Worm (Caenorhabditis elegans) whole organism, late embryonic: ENCODE measurements around the gene egrh-3.

ENCODE experiments used
- K09A11.1 ChIP-seq: sonication (generic microtip); optimal IDR thresholded peaks from 2 replicates; lab custom pipeline; 2017; ENCODE audit warnings: antibody characterized with exemption, mild to moderate bottlenecking, missing genetic modification characterization, missing compliant biosample characterization; ENCODE audit not compliant: insufficient read depth
- ceh-18 ChIP-seq: sonication (generic microtip); optimal IDR thresholded peaks from 2 replicates; lab custom pipeline; 2016; ENCODE audit warnings: missing genetic modification characterization, missing compliant biosample characterization
- ceh-19 ChIP-seq: fragments of 200-800 bp; sonication (Bioruptor generic); optimal IDR thresholded peaks from 2 replicates; lab custom pipeline; 2018; ENCODE audit warnings: mild to moderate bottlenecking, missing genetic modification characterization, missing compliant biosample characterization
- ceh-34 ChIP-seq: sonication (generic microtip); optimal IDR thresholded peaks from 2 replicates; lab custom pipeline; 2016; ENCODE audit warnings: mild to moderate bottlenecking, missing genetic modification characterization, missing compliant biosample characterization
- ceh-48 ChIP-seq: sonication (generic microtip); optimal IDR thresholded peaks from 2 replicates; lab custom pipeline; 2016; ENCODE audit warnings: missing genetic modification characterization, inconsistent platforms, missing compliant biosample characterization
- dve-1 ChIP-seq: sonication (generic microtip); optimal IDR thresholded peaks from 2 replicates; lab custom pipeline; 2017; ENCODE audit warnings: antibody characterized with exemption, mild to moderate bottlenecking, missing genetic modification characterization, missing compliant biosample characterization
- elt-2 ChIP-seq: sonication (generic microtip); optimal IDR thresholded peaks from 2 replicates; lab custom pipeline; 2016; ENCODE audit warnings: missing genetic modification reagents, missing genetic modification characterization, missing compliant biosample characterization
- hlh-13 ChIP-seq: fragments of 200-800 bp; sonication (Bioruptor generic); optimal IDR thresholded peaks from 2 replicates; lab custom pipeline; 2018; ENCODE audit warnings: mild to moderate bottlenecking, missing genetic modification characterization, missing compliant biosample characterization
- hlh-8 ChIP-seq: sonication (generic microtip); optimal IDR thresholded peaks from 2 replicates; lab custom pipeline; 2016; ENCODE audit warnings: missing genotype, missing genetic modification characterization, missing compliant biosample characterization
- lin-11 ChIP-seq: fragments of 200-800 bp; sonication (Bioruptor generic); optimal IDR thresholded peaks from 2 replicates; lab custom pipeline; 2018; ENCODE audit warnings: mild to moderate bottlenecking, missing genetic modification characterization, missing compliant biosample characterization
- madf-2 ChIP-seq: sonication (generic microtip); optimal IDR thresholded peaks from 2 replicates; lab custom pipeline; 2017; ENCODE audit warnings: missing genetic modification characterization, missing compliant biosample characterization
- pha-4 ChIP-seq: fragments of 150-350 bp; optimal IDR thresholded peaks from 2 replicates; lab custom pipeline; 2018; ENCODE audit warnings: missing biosample characterization, missing genetic modification reagents, missing genetic modification characterization
- pqm-1 ChIP-seq: sonication (generic microtip); optimal IDR thresholded peaks from 2 replicates; lab custom pipeline; 2016; ENCODE audit warnings: missing genetic modification characterization, missing compliant biosample characterization
- sox-4 ChIP-seq: sonication (generic microtip); optimal IDR thresholded peaks from 2 replicates; lab custom pipeline; 2017; ENCODE audit warnings: mild to moderate bottlenecking, missing genetic modification characterization, inconsistent platforms, missing compliant biosample characterization

ce11 chrIV:2729957-2730356 lies 41.4 kb upstream of the egrh-3 start, which contains the start of gene Y94H6A.2:
- no peak for TF ChIP-seq pha-4 (tag; lab: Kevin White, UChicago)
- TF ChIP-seq ceh-19 (GFP tag; lab: Kevin White, UChicago): no peak
- no peak for TF ChIP-seq lin-11 (tag; lab: Kevin White, UChicago)
- TF ChIP-seq ceh-34: no peak
- no peak for TF ChIP-seq elt-2 (tag; lab: Kevin White, UChicago)
- TF ChIP-seq ceh-48 (tag; lab: Kevin White, UChicago): no peak
- no peak for TF ChIP-seq dve-1
- no peak for TF ChIP-seq madf-2 (tag; lab: Kevin White, UChicago)
- TF ChIP-seq hlh-13: no peak
- no peak for TF ChIP-seq K09A11.1 (tag; lab: Kevin White, UChicago)
- TF ChIP-seq ceh-18 (tag; lab: Kevin White, UChicago): no peak
- TF ChIP-seq pqm-1 (tag; lab: Kevin White, UChicago): no peak
- TF ChIP-seq hlh-8: no peak
- no peak for TF ChIP-seq sox-4 (tag; lab: Kevin White, UChicago)
